Worm (Caenorhabditis elegans): Measurements from ENCODE around the gene acdh-2.
"Not testable (repeated sequence)": the region's sequence is repeated elsewhere in the genome, so short reads cannot be mapped to it uniquely, and the experiment has no call there.

acdh-2 gene

ce11 chrII:5541685-5542084, 5.6 kb downstream of the acdh-2 start, which contains the start of gene C17C3.24:
C17C3.24 (minus strand) TSS chrII:5541785.
- TF ChIP-seq cog-1 (tag; optimal IDR thresholded peaks at IDR 0.05), result no peak
- no peak for TF ChIP-seq flt-1 (GFP tag; IDR thresholded peaks at IDR 0.05)
- no peak for TF ChIP-seq klf-2 (GFP tag; conservative IDR thresholded peaks at IDR 0.05)
- no peak for TF ChIP-seq ref-1 (GFP tag; conservative IDR thresholded peaks at IDR 0.05)

- TF ChIP-seq cog-1 (tag; optimal IDR thresholded peaks at IDR 0.05); flt-1 (GFP tag; IDR thresholded peaks at IDR 0.05); med-1 (GFP tag; optimal IDR thresholded peaks at IDR 0.05; ENCODE audit: insufficient read depth): not testable (repeated sequence)
Measured at ce11 chrII:5540113-5540512, 7.2 kb downstream of the acdh-2 start, which contains the start of gene hlh-27. hlh-27 (minus strand) TSS chrII:5540213.

- no peak for TF ChIP-seq cog-1 (tag; optimal IDR thresholded peaks at IDR 0.05)
- no peak for TF ChIP-seq ztf-29 (GFP tag; IDR thresholded peaks at IDR 0.05)
- TF ChIP-seq klf-2 (GFP tag; conservative IDR thresholded peaks at IDR 0.05), result no peak
- TF ChIP-seq flt-1 (GFP tag; IDR thresholded peaks at IDR 0.05), result no peak
- no peak for TF ChIP-seq tab-1 (GFP tag; IDR thresholded peaks at IDR 0.05)
- TF ChIP-seq ztf-23 (GFP tag; IDR thresholded peaks at IDR 0.05), result no peak
- TF ChIP-seq med-1 (GFP tag; optimal IDR thresholded peaks at IDR 0.05; ENCODE audit: insufficient read depth), result no peak
- no peak for TF ChIP-seq T22C8.4 (GFP tag; IDR thresholded peaks at IDR 0.05)
- TF ChIP-seq ref-1 (GFP tag; conservative IDR thresholded peaks at IDR 0.05), result no peak
Measured at ce11 chrII:5537524-5537923, 9.8 kb downstream of the acdh-2 start, which contains the start of gene C17C3.11. C17C3.11 (plus strand) TSS chrII:5537824.

- no peak for TF ChIP-seq ztf-23 (GFP tag; IDR thresholded peaks at IDR 0.05)
- no peak for TF ChIP-seq med-1 (GFP tag; optimal IDR thresholded peaks at IDR 0.05; ENCODE audit: insufficient read depth)
- no peak for TF ChIP-seq cog-1 (tag; optimal IDR thresholded peaks at IDR 0.05)
- no peak for TF ChIP-seq klf-2 (GFP tag; conservative IDR thresholded peaks at IDR 0.05)
- no peak for TF ChIP-seq flt-1 (GFP tag; IDR thresholded peaks at IDR 0.05)
- no peak for TF ChIP-seq ztf-29 (GFP tag; IDR thresholded peaks at IDR 0.05)
- no peak for TF ChIP-seq tab-1 (GFP tag; IDR thresholded peaks at IDR 0.05)
- TF ChIP-seq T22C8.4 (GFP tag; IDR thresholded peaks at IDR 0.05), result no peak
- no peak for TF ChIP-seq ref-1 (GFP tag; conservative IDR thresholded peaks at IDR 0.05)
Measured at ce11 chrII:5537078-5537477, 10.2 kb downstream of the acdh-2 start.

- TF ChIP-seq tab-1 (GFP tag; IDR thresholded peaks at IDR 0.05); med-1 (GFP tag; optimal IDR thresholded peaks at IDR 0.05; ENCODE audit: insufficient read depth); klf-2 (GFP tag; conservative IDR thresholded peaks at IDR 0.05): not testable (repeated sequence)
Measured at ce11 chrII:5534939-5535338, 12.4 kb downstream of the acdh-2 start, which contains the start of gene hlh-25. hlh-25 (plus strand) TSS chrII:5535239.

ce11 chrII:5533642-5534041, 13.7 kb downstream of the acdh-2 start, which contains the start of gene hlh-26:
hlh-26 (minus strand) TSS chrII:5533742.
- TF ChIP-seq ztf-29 (GFP tag; IDR thresholded peaks at IDR 0.05), result no peak
- no peak for TF ChIP-seq klf-2 (GFP tag; conservative IDR thresholded peaks at IDR 0.05)
- TF ChIP-seq T22C8.4 (GFP tag; IDR thresholded peaks at IDR 0.05), result no peak
- no peak for TF ChIP-seq ztf-23 (GFP tag; IDR thresholded peaks at IDR 0.05)
- TF ChIP-seq med-1 (GFP tag; optimal IDR thresholded peaks at IDR 0.05; ENCODE audit: insufficient read depth), result no peak
- no peak for TF ChIP-seq flt-1 (GFP tag; IDR thresholded peaks at IDR 0.05)
- TF ChIP-seq tab-1 (GFP tag; IDR thresholded peaks at IDR 0.05), result no peak
- TF ChIP-seq ref-1 (GFP tag; conservative IDR thresholded peaks at IDR 0.05), result no peak
- no peak for TF ChIP-seq cog-1 (tag; optimal IDR thresholded peaks at IDR 0.05)

ce11 chrII:5531855-5532328, 15.4 kb downstream of the acdh-2 start, which contains the start of gene C17C3.9:
C17C3.9 (minus strand) TSS chrII:5532278.
- TF ChIP-seq T22C8.4 (GFP tag; IDR thresholded peaks at IDR 0.05) (no peak), flt-1 (GFP tag; IDR thresholded peaks at IDR 0.05) (no peak), ref-1 (GFP tag; conservative IDR thresholded peaks at IDR 0.05) (no peak)

- TF ChIP-seq ztf-23 (GFP tag; IDR thresholded peaks at IDR 0.05), result no peak
- TF ChIP-seq klf-2 (GFP tag; conservative IDR thresholded peaks at IDR 0.05), result no peak
- TF ChIP-seq med-1 (GFP tag; optimal IDR thresholded peaks at IDR 0.05; ENCODE audit: insufficient read depth), result no peak
- TF ChIP-seq ref-1 (GFP tag; conservative IDR thresholded peaks at IDR 0.05), result no peak
- no peak for TF ChIP-seq tab-1 (GFP tag; IDR thresholded peaks at IDR 0.05)
- no peak for TF ChIP-seq cog-1 (tag; optimal IDR thresholded peaks at IDR 0.05)
- TF ChIP-seq ztf-29 (GFP tag; IDR thresholded peaks at IDR 0.05), result no peak
- TF ChIP-seq flt-1 (GFP tag; IDR thresholded peaks at IDR 0.05), result no peak
- TF ChIP-seq T22C8.4 (GFP tag; IDR thresholded peaks at IDR 0.05), result no peak
Measured at ce11 chrII:5527841-5528240, 19.5 kb downstream of the acdh-2 start, which contains the start of gene ZK177.1. ZK177.1 (plus strand) TSS chrII:5528141.

ce11 chrII:5525297-5525696, 22.0 kb downstream of the acdh-2 start, which contains the start of gene tbx-35:
tbx-35 (minus strand) TSS chrII:5525397.
- TF ChIP-seq T22C8.4 (GFP tag; IDR thresholded peaks at IDR 0.05) (no peak), ztf-23 (GFP tag; IDR thresholded peaks at IDR 0.05) (no peak), cog-1 (tag; optimal IDR thresholded peaks at IDR 0.05) (no peak), ref-1 (GFP tag; conservative IDR thresholded peaks at IDR 0.05) (no peak), med-1 (GFP tag; optimal IDR thresholded peaks at IDR 0.05; ENCODE audit: insufficient read depth) (no peak), tab-1 (GFP tag; IDR thresholded peaks at IDR 0.05) (no peak), flt-1 (GFP tag; IDR thresholded peaks at IDR 0.05) (no peak)

ce11 chrII:5522637-5523036, 24.7 kb downstream of the acdh-2 start, which contains the start of gene ZK177.11:
ZK177.11 (plus strand) TSS chrII:5522937.
- TF ChIP-seq klf-2 (GFP tag; conservative IDR thresholded peaks at IDR 0.05) (no peak), T22C8.4 (GFP tag; IDR thresholded peaks at IDR 0.05) (no peak), tab-1 (GFP tag; IDR thresholded peaks at IDR 0.05) (no peak), flt-1 (GFP tag; IDR thresholded peaks at IDR 0.05) (no peak), cog-1 (tag; optimal IDR thresholded peaks at IDR 0.05) (no peak), ref-1 (GFP tag; conservative IDR thresholded peaks at IDR 0.05) (no peak), ztf-29 (GFP tag; IDR thresholded peaks at IDR 0.05) (no peak), med-1 (GFP tag; optimal IDR thresholded peaks at IDR 0.05; ENCODE audit: insufficient read depth) (no peak)
